Fruit fly (Drosophila melanogaster): Measurements from ENCODE around the gene eloF.
A peak's percentile ranks its signal among the peaks of the same experiment; 100 is the strongest.

eloF gene

dm6 chr3R:9777941-9778360, 36.0 kb upstream of the eloF start, which contains the start of gene RpS29 (continued):
- TF ChIP-seq esn (GFP tag; optimal IDR thresholded peaks at IDR 0.05): peak; percentile 77
- TF ChIP-seq OdsH (GFP tag; optimal IDR thresholded peaks at IDR 0.05): peak; percentile 51

- TF ChIP-seq CG11294 (GFP tag; IDR thresholded peaks at IDR 0.05) (no peak), Hr38 (GFP tag; optimal IDR thresholded peaks at IDR 0.05) (no peak), CG6276 (GFP tag; optimal IDR thresholded peaks at IDR 0.05) (peak; percentile 12), CG3919 (GFP tag; optimal IDR thresholded peaks at IDR 0.05) (no peak), CG8632 (GFP tag; optimal IDR thresholded peaks at IDR 0.05) (no peak), Hr4 (GFP tag; optimal IDR thresholded peaks at IDR 0.05) (no peak), eg (GFP tag; IDR thresholded peaks at IDR 0.05) (0 out of 3 replicates have a peak, but pooled peaks have one; percentile 22), CG1621 (tag; optimal IDR thresholded peaks at IDR 0.05) (peak; percentile 1), CG6854 (GFP tag; optimal IDR thresholded peaks at IDR 0.05) (no peak), CG11902 (GFP tag; optimal IDR thresholded peaks at IDR 0.05) (no peak), ss (GFP tag; optimal IDR thresholded peaks at IDR 0.05) (no peak), fd59A (GFP tag; optimal IDR thresholded peaks at IDR 0.05) (no peak), cyc (GFP tag; optimal IDR thresholded peaks at IDR 0.05) (no peak), Ets96B (tag; optimal IDR thresholded peaks at IDR 0.05) (no peak), CG4318 (GFP tag; optimal IDR thresholded peaks at IDR 0.05) (no peak), CG8119 (GFP tag; IDR thresholded peaks at IDR 0.05) (no peak), Smox (GFP tag; optimal IDR thresholded peaks at IDR 0.05) (no peak), lz (GFP tag; optimal IDR thresholded peaks at IDR 0.05) (no peak), net (GFP tag; optimal IDR thresholded peaks at IDR 0.05) (no peak), CG9139 (GFP tag; optimal IDR thresholded peaks at IDR 0.05) (no peak), Hr39 (GFP tag; optimal IDR thresholded peaks at IDR 0.05) (no peak), Sox15 (GFP tag; optimal IDR thresholded peaks at IDR 0.05) (no peak), svp (GFP tag) (no peak), Eip78C (GFP tag) (peak; percentile 65), CG15336 (GFP tag; IDR thresholded peaks at IDR 0.05) (peak; percentile 27; the same call in 1 of the 2 replicates), esn (GFP tag; optimal IDR thresholded peaks at IDR 0.05) (no peak), dsx (GFP tag; optimal IDR thresholded peaks at IDR 0.05; ENCODE audit: poor library complexity, severe bottlenecking) (no peak), salr (GFP tag; optimal IDR thresholded peaks at IDR 0.05) (no peak)
These were observed 34.2 kb upstream of the eloF start, which contains the start of gene CG12947 for dm6 chr3R:9779764-9780163. Gene CG12947 (plus strand): TSS chr3R:9780064.

dm6 chr3R:9783240-9783917, 30.6 kb upstream of the eloF start:
- peak; percentile 0 for TF ChIP-seq Hr4 (GFP tag; optimal IDR thresholded peaks at IDR 0.05)
- TF ChIP-seq fkh (GFP tag; optimal IDR thresholded peaks at IDR 0.05): no peak
- TF ChIP-seq Sox102F (GFP tag; optimal IDR thresholded peaks at IDR 0.05): no peak
- peak; percentile 42 for TF ChIP-seq CG15336 (GFP tag; IDR thresholded peaks at IDR 0.05)
- TF ChIP-seq CG6792 (GFP tag; optimal IDR thresholded peaks at IDR 0.05): no peak
- TF ChIP-seq Eip78C (GFP tag): peak; percentile 55
- TF ChIP-seq CG6163 (GFP tag; IDR thresholded peaks at IDR 0.05): no peak
- TF ChIP-seq CG11762 (GFP tag; optimal IDR thresholded peaks at IDR 0.05; ENCODE audit: insufficient read depth): no peak
- TF ChIP-seq vri (GFP tag; optimal IDR thresholded peaks at IDR 0.05): peak; percentile 23
- TF ChIP-seq Ets96B (tag; optimal IDR thresholded peaks at IDR 0.05): peak; percentile 9
- TF ChIP-seq Ets21C (GFP tag; optimal IDR thresholded peaks at IDR 0.05): no peak
- TF ChIP-seq acj6 (GFP tag; optimal IDR thresholded peaks at IDR 0.05): peak; percentile 5
- TF ChIP-seq svp (GFP tag): peak; percentile 78
- peak; percentile 41 for TF ChIP-seq CG32006 (GFP tag; optimal IDR thresholded peaks at IDR 0.05)
- TF ChIP-seq eg (GFP tag; IDR thresholded peaks at IDR 0.05): peak; percentile 36; the same call in 1 of the 3 replicates
- TF ChIP-seq esn (GFP tag; optimal IDR thresholded peaks at IDR 0.05): peak; percentile 7
- TF ChIP-seq CG10631 (GFP tag; optimal IDR thresholded peaks at IDR 0.05): peak; percentile 32
- no peak for TF ChIP-seq CG3032 (tag; optimal IDR thresholded peaks at IDR 0.05)
